Worm (Caenorhabditis elegans) whole organism, L4 larva: ENCODE data around the gene Y22D7AL.4.

Experiments
- dmd-8 ChIP-seq: fragments of 200-800 bp; sonication (Bioruptor generic); IDR thresholded peaks from 2 replicates; pipeline ENCODE4 v1.3.6; 2022; ENCODE audit warnings: missing genetic modification characterization, missing compliant biosample characterization
- egl-43 ChIP-seq: fragments of 200-800 bp; sonication (Bioruptor generic); IDR thresholded peaks from 2 replicates; pipeline ENCODE4 v1.3.6; 2022; ENCODE audit warnings: missing genetic modification reagents, missing genetic modification characterization, missing compliant biosample characterization
- jun-1 ChIP-seq: fragments of 150-350 bp; optimal IDR thresholded peaks from 2 replicates; lab custom pipeline; 2014; ENCODE audit warnings: missing biosample characterization, missing genetic modification reagents, missing genetic modification characterization
- php-3 ChIP-seq: fragments of 200-800 bp; sonication (Bioruptor generic); IDR thresholded peaks from 2 replicates; pipeline ENCODE4 v1.3.6; 2022; ENCODE audit warnings: missing genetic modification reagents, missing genetic modification characterization, missing compliant biosample characterization

DNA sequence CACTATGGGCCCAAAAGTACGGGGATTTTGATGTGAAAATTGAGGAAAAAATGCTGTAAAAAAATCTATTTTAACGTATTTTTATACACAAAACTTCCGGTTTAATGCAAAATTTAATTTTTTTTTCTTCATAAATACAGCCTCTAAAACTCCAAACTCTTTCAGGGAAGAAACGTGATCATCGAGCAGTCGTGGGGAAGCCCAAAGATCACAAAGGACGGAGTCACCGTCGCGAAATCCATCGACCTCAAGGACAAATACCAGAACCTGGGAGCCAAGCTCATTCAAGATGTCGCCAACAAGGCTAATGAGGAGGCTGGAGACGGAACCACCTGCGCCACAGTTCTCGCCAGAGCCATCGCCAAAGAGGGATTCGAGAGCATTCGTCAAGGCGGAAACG, 6.5 kb upstream of the Y22D7AL.4 start:
- TF ChIP-seq egl-43 (peak; percentile 57; the same call in 1 of the 2 replicates), php-3 (GFP tag; lab: Robert Waterston, UW) (no peak), dmd-8 (GFP tag; lab: Robert Waterston, UW) (no peak), jun-1 (tag; lab: Kevin White, UChicago) (no peak)
